Fruit fly (Drosophila melanogaster): ENCODE measurements around the gene CG9692.

CG9692 gene

dm6 chr3L:16657014-16657413, 47.8 kb upstream of the CG9692 start (continued):
- TF ChIP-seq her (GFP tag; optimal IDR thresholded peaks at IDR 0.05), result no peak
- TF ChIP-seq Doc3 (GFP tag; IDR thresholded peaks at IDR 0.05; ENCODE audit: partially characterized antibody), result no peak
- TF ChIP-seq p53 (GFP tag; optimal IDR thresholded peaks at IDR 0.05), result no peak
- TF ChIP-seq pnt (GFP tag; optimal IDR thresholded peaks at IDR 0.05), result no peak
- TF ChIP-seq cwo (GFP tag; optimal IDR thresholded peaks at IDR 0.05), result peak; percentile 50
- TF ChIP-seq gfzf (GFP tag; optimal IDR thresholded peaks at IDR 0.05), result no peak
- TF ChIP-seq ttk (GFP tag; IDR thresholded peaks at IDR 0.05), result no peak
- no peak for TF ChIP-seq Lpt (GFP tag; optimal IDR thresholded peaks at IDR 0.05)
- TF ChIP-seq lov (optimal IDR thresholded peaks at IDR 0.05), result no peak
- TF ChIP-seq lov (GFP tag; IDR thresholded peaks at IDR 0.05), result no peak
- no peak for TF ChIP-seq CG18764 (GFP tag; optimal IDR thresholded peaks at IDR 0.05)
- no peak for TF ChIP-seq cas (GFP tag; IDR thresholded peaks at IDR 0.05)
- no peak for TF ChIP-seq stc (GFP tag; IDR thresholded peaks at IDR 0.05)
- TF ChIP-seq ssp (GFP tag; IDR thresholded peaks at IDR 0.05), result no peak
- peak; percentile 12 for TF ChIP-seq nmo (GFP tag; optimal IDR thresholded peaks at IDR 0.05)
- TF ChIP-seq CG7372 (GFP tag; IDR thresholded peaks at IDR 0.05), result no peak
- peak in 1 of 2 experiments; percentile 2 for TF ChIP-seq bsh (GFP tag; optimal IDR thresholded peaks at IDR 0.05)
- no peak for TF ChIP-seq Dp (GFP tag; optimal IDR thresholded peaks at IDR 0.05)
- TF ChIP-seq Ets97D (GFP tag; optimal IDR thresholded peaks at IDR 0.05), result no peak
- no peak for TF ChIP-seq Rx (GFP tag; IDR thresholded peaks at IDR 0.05)
- no peak for TF ChIP-seq CG17802 (tag; optimal IDR thresholded peaks at IDR 0.05)
- no peak for TF ChIP-seq grn (GFP tag; optimal IDR thresholded peaks at IDR 0.05)
- peak; percentile 15 for TF ChIP-seq CG12659 (GFP tag; optimal IDR thresholded peaks at IDR 0.05)
- no peak for TF ChIP-seq wdn (GFP tag; IDR thresholded peaks at IDR 0.05)
- TF ChIP-seq mirr (GFP tag; optimal IDR thresholded peaks at IDR 0.05), result no peak
- TF ChIP-seq CG1529 (GFP tag; optimal IDR thresholded peaks at IDR 0.05), result no peak
- no peak for TF ChIP-seq sob (GFP tag; IDR thresholded peaks at IDR 0.05)
- peak; percentile 33 for TF ChIP-seq CG10979 (tag; optimal IDR thresholded peaks at IDR 0.05)

dm6 chr3L:16659099-16659498, 45.7 kb upstream of the CG9692 start:
- TF ChIP-seq Med (GFP tag) (peak; percentile 51), pzg (GFP tag; optimal IDR thresholded peaks at IDR 0.05) (no peak), CrebB (tag; optimal IDR thresholded peaks at IDR 0.05) (no peak), danr (GFP tag; IDR thresholded peaks at IDR 0.05) (no peak), CG11723 (GFP tag; optimal IDR thresholded peaks at IDR 0.05) (no peak), CG17361 (GFP tag; IDR thresholded peaks at IDR 0.05) (no peak), croc (GFP tag; conservative IDR thresholded peaks at IDR 0.05) (no peak), HHEX (GFP tag; optimal IDR thresholded peaks at IDR 0.05) (no peak), dan (GFP tag; IDR thresholded peaks at IDR 0.05) (no peak), Dek (tag; optimal IDR thresholded peaks at IDR 0.05) (no peak), sima (GFP tag; optimal IDR thresholded peaks at IDR 0.05) (no peak), ase (GFP tag; IDR thresholded peaks at IDR 0.05) (no peak), CG9215 (GFP tag; IDR thresholded peaks at IDR 0.05) (no peak), CG11696 (GFP tag; IDR thresholded peaks at IDR 0.05) (peak; percentile 76)

Measured in whole organism, embryonic.